Worm (Caenorhabditis elegans) whole organism, young adult: Measurements from ENCODE around the gene F09F7.6.

Experiments
- B0261.1 ChIP-seq: sonication (generic microtip); optimal IDR thresholded peaks from 2 replicates; lab custom pipeline; 2016; ENCODE audit warnings: mild to moderate bottlenecking, missing genetic modification characterization, moderate library complexity, missing compliant biosample characterization
- F22D6.2 ChIP-seq: sonication (generic microtip); optimal IDR thresholded peaks from 2 replicates; lab custom pipeline; 2016; ENCODE audit warnings: mild to moderate bottlenecking, missing genetic modification characterization, missing compliant biosample characterization
- F33H1.4 ChIP-seq: fragments of 200-800 bp; sonication (Bioruptor generic); IDR thresholded peaks from 2 replicates; pipeline ENCODE4 v1.3.6; 2022; ENCODE audit warnings: missing genetic modification reagents, missing genetic modification characterization, missing compliant biosample characterization
- F37B4.10 ChIP-seq: fragments of 200-800 bp; sonication (Bioruptor generic); IDR thresholded peaks from 2 replicates; pipeline ENCODE4 v1.3.6; 2022; ENCODE audit warnings: missing genetic modification characterization, missing compliant biosample characterization
- F49E8.2 ChIP-seq: sonication (generic microtip); optimal IDR thresholded peaks from 3 replicates; lab custom pipeline; 2017; ENCODE audit warnings: missing genetic modification characterization, mild to moderate bottlenecking, missing compliant biosample characterization, antibody characterized with exemption, moderate library complexity; ENCODE audit not compliant: insufficient read depth
- F52B5.7 ChIP-seq: sonication (generic microtip); optimal IDR thresholded peaks from 2 replicates; lab custom pipeline; 2016; ENCODE audit warnings: mild to moderate bottlenecking, missing genetic modification characterization, missing compliant biosample characterization
- F55B11.4 ChIP-seq: sonication (generic microtip); optimal IDR thresholded peaks from 2 replicates; lab custom pipeline; 2016; ENCODE audit warnings: missing compliant biosample characterization, missing genetic modification characterization, borderline replicate concordance; ENCODE audit not compliant: insufficient read depth
- Y53G8AR.9 ChIP-seq: fragments of 200-800 bp; sonication (Bioruptor generic); conservative IDR thresholded peaks from 2 replicates; pipeline ENCODE4 v1.3.6; 2022; ENCODE audit warnings: missing genetic modification reagents, missing genetic modification characterization, missing compliant biosample characterization
- akir-1 ChIP-seq: fragments of 200-800 bp; sonication (Bioruptor generic); optimal IDR thresholded peaks from 2 replicates; lab custom pipeline; 2018; ENCODE audit warnings: mild to moderate bottlenecking, missing genetic modification characterization, moderate library complexity, missing compliant biosample characterization
- atf-7 ChIP-seq: sonication (generic microtip); optimal IDR thresholded peaks from 2 replicates; lab custom pipeline; 2017; ENCODE audit warnings: mild to moderate bottlenecking, missing genetic modification characterization, missing compliant biosample characterization
- cebp-1 ChIP-seq, 2 experiments: fragments of 200-800 bp in 1 of 2; sonication (Bioruptor generic) in 1 of 2; sonication (generic microtip) in 1 of 2; IDR thresholded peaks in 1 of 2; optimal IDR thresholded peaks in 1 of 2; 2 replicates each; pipeline versions ENCODE4 v1.3.6 to Lab custom; 2017 to 2022; ENCODE audit warnings: missing compliant biosample characterization in 2 of 2, missing genetic modification characterization in 2 of 2, mild to moderate bottlenecking in 1 of 2, missing genetic modification reagents in 1 of 2, moderate library complexity in 1 of 2
- ceh-27 ChIP-seq: fragments of 200-800 bp; sonication (Bioruptor generic); optimal IDR thresholded peaks from 2 replicates; lab custom pipeline; 2018; ENCODE audit warnings: mild to moderate bottlenecking, missing genetic modification characterization, moderate library complexity, missing compliant biosample characterization
- dox-1 ChIP-seq: fragments of 200-800 bp; sonication (Bioruptor generic); IDR thresholded peaks from 2 replicates; pipeline ENCODE4 v1.3.6; 2022; ENCODE audit warnings: missing genetic modification reagents, missing genetic modification characterization, missing compliant biosample characterization
- dpff-1 ChIP-seq: sonication (generic microtip); optimal IDR thresholded peaks from 2 replicates; lab custom pipeline; 2017; ENCODE audit warnings: mild to moderate bottlenecking, missing genetic modification characterization, missing compliant biosample characterization
- him-1 ChIP-seq: sonication (generic microtip); optimal IDR thresholded peaks from 2 replicates; lab custom pipeline; 2016; ENCODE audit warnings: missing genotype, missing genetic modification reagents, missing genetic modification characterization, missing compliant biosample characterization
- hlh-26 ChIP-seq: fragments of 200-800 bp; sonication (Bioruptor generic); conservative IDR thresholded peaks from 2 replicates; pipeline ENCODE4 v1.3.6; 2022; ENCODE audit warnings: missing genetic modification reagents, missing genetic modification characterization, missing compliant biosample characterization
- hmg-1.2 ChIP-seq: fragments of 200-800 bp; sonication (Bioruptor generic); IDR thresholded peaks from 2 replicates; pipeline ENCODE4 v1.3.6; 2022; ENCODE audit warnings: missing genetic modification reagents, missing genetic modification characterization, missing compliant biosample characterization
- hrde-1 ChIP-seq: sonication (generic microtip); optimal IDR thresholded peaks from 2 replicates; lab custom pipeline; 2016; ENCODE audit warnings: missing genetic modification characterization, mild to moderate bottlenecking, missing compliant biosample characterization, moderate library complexity, missing genotype, missing genetic modification reagents, borderline replicate concordance
- lag-1 ChIP-seq: fragments of 200-800 bp; sonication (Bioruptor generic); IDR thresholded peaks from 2 replicates; pipeline ENCODE4 v1.3.6; 2022; ENCODE audit warnings: missing genetic modification reagents, missing genetic modification characterization, missing compliant biosample characterization
- lir-1 ChIP-seq: fragments of 200-800 bp; sonication (Bioruptor generic); conservative IDR thresholded peaks from 2 replicates; pipeline ENCODE4 v1.3.6; 2022; ENCODE audit warnings: missing genetic modification reagents, missing genetic modification characterization, missing compliant biosample characterization
- lsl-1 ChIP-seq: fragments of 200-800 bp; sonication (Bioruptor generic); optimal IDR thresholded peaks from 2 replicates; lab custom pipeline; 2018; ENCODE audit warnings: mild to moderate bottlenecking, missing genetic modification characterization, moderate library complexity, missing compliant biosample characterization
- madf-3 ChIP-seq: fragments of 200-800 bp; sonication (Bioruptor generic); IDR thresholded peaks from 2 replicates; pipeline ENCODE4 v1.3.6; 2022; ENCODE audit warnings: missing genetic modification reagents, missing genetic modification characterization, missing compliant biosample characterization
- mcd-1 ChIP-seq: fragments of 200-800 bp; sonication (Bioruptor generic); IDR thresholded peaks from 2 replicates; pipeline ENCODE4 v1.3.6; 2022; ENCODE audit warnings: missing genetic modification reagents, missing genetic modification characterization, missing compliant biosample characterization
- mel-28 ChIP-seq: sonication (generic microtip); optimal IDR thresholded peaks from 2 replicates; lab custom pipeline; 2016; ENCODE audit warnings: borderline replicate concordance, mild to moderate bottlenecking, missing genetic modification characterization, missing compliant biosample characterization
- pbrm-1 ChIP-seq: fragments of 200-800 bp; sonication (Bioruptor generic); IDR thresholded peaks from 2 replicates; pipeline ENCODE4 v1.3.6; 2022; ENCODE audit warnings: missing genetic modification reagents, missing genetic modification characterization, missing compliant biosample characterization
- pha-4 ChIP-seq: fragments of 150-350 bp; sonication (generic microtip); optimal IDR thresholded peaks from 2 replicates; lab custom pipeline; 2014; ENCODE audit warnings: missing biosample characterization, missing genetic modification reagents, missing genetic modification characterization
- rcor-1 ChIP-seq: fragments of 200-800 bp; sonication (Bioruptor generic); IDR thresholded peaks from 2 replicates; pipeline ENCODE4 v1.3.6; 2022; ENCODE audit warnings: missing genetic modification reagents, missing genetic modification characterization, missing compliant biosample characterization
- rpc-1 ChIP-seq, 2 experiments: fragments of 150-350 bp in 1 of 2; sonication (generic microtip) in 1 of 2; optimal IDR thresholded peaks; 2 replicates each; lab custom pipeline; 2014 to 2018; ENCODE audit warnings: missing biosample characterization in 1 of 2, missing genetic modification characterization in 1 of 2, missing genetic modification reagents in 1 of 2, missing genotype in 1 of 2
- sdz-38 ChIP-seq: sonication (generic microtip); optimal IDR thresholded peaks from 2 replicates; lab custom pipeline; 2016; ENCODE audit warnings: missing genotype, missing genetic modification characterization, missing compliant biosample characterization
- unc-130 ChIP-seq: sonication (generic microtip); optimal IDR thresholded peaks from 2 replicates; lab custom pipeline; 2016; ENCODE audit warnings: missing genetic modification reagents, missing genetic modification characterization, missing compliant biosample characterization
- unc-62 ChIP-seq: fragments of 150-350 bp; optimal IDR thresholded peaks from 2 replicates; lab custom pipeline; 2014; ENCODE audit warnings: missing biosample characterization, missing genetic modification reagents, missing genetic modification characterization
- zfh-2 ChIP-seq: fragments of 200-800 bp; sonication (Bioruptor generic); conservative IDR thresholded peaks from 2 replicates; pipeline ENCODE4 v1.3.6; 2022; ENCODE audit warnings: missing genetic modification reagents, missing genetic modification characterization, missing compliant biosample characterization
- zim-3 ChIP-seq: sonication (generic microtip); optimal IDR thresholded peaks from 2 replicates; lab custom pipeline; 2017; ENCODE audit warnings: mild to moderate bottlenecking, missing genetic modification characterization, moderate library complexity, missing compliant biosample characterization
- ztf-18 ChIP-seq: sonication (generic microtip); optimal IDR thresholded peaks from 2 replicates; lab custom pipeline; 2016; ENCODE audit warnings: missing genotype, mild to moderate bottlenecking, missing genetic modification characterization, missing compliant biosample characterization
- ztf-28 ChIP-seq: fragments of 200-800 bp; sonication (Bioruptor generic); IDR thresholded peaks from 2 replicates; pipeline ENCODE4 v1.3.6; 2022; ENCODE audit warnings: missing genetic modification reagents, missing genetic modification characterization, missing compliant biosample characterization

F09F7.6 gene

ce11 chrIII:5566496-5566895, 14.6 kb upstream of the F09F7.6 start:
- no peak for TF ChIP-seq B0261.1
- no peak for TF ChIP-seq dox-1 (GFP tag; lab: Robert Waterston, UW)
- TF ChIP-seq, all 124 proteins: peak for 0

ce11 chrIII:5565699-5566098, 13.8 kb upstream of the F09F7.6 start:
- TF ChIP-seq lir-1 (GFP tag; lab: Robert Waterston, UW) (no peak), ceh-27 (GFP tag; lab: Kevin White, UChicago) (peak; percentile 2)
- TF ChIP-seq, all 124 proteins: peak for 1

DNA sequence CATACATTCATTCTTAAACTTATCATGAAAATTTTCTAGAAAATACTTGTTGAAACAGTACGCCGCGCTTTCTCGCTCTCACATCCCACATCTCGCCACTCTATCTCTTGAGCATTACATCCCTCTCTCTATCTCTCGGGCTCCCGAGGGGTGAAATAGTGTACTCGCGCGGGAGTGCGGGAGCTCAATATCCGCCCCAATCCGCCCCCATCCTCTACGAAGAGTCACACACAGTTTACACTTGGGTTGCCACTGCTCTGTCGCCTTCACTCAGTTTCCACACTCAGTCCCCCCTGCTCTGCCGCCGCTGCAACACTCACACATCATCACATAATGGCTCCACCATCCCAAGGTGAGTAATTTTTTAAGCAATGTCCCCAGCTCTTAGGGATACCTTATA, 12.9 kb upstream of the F09F7.6 start, which contains the start of gene mlc-3:
mlc-3 (plus strand) TSS at position 227 of the 400 bp plus-strand sequence.
- TF ChIP-seq sdz-38 (tag; lab: Kevin White, UChicago), result no peak
- TF ChIP-seq hrde-1 (tag; lab: Kevin White, UChicago), result no peak
- no peak for TF ChIP-seq hmg-1.2 (GFP tag; lab: Robert Waterston, UW)
- no peak for TF ChIP-seq pbrm-1 (GFP tag; lab: Robert Waterston, UW)
- TF ChIP-seq mel-28 (tag; lab: Kevin White, UChicago), result no peak
- TF ChIP-seq ztf-28 (GFP tag; lab: Robert Waterston, UW), result 0 out of 2 replicates have a peak, but pooled peaks have one; percentile 69
- no peak for TF ChIP-seq madf-3 (GFP tag; lab: Robert Waterston, UW)
- TF ChIP-seq rpc-1 (optimal IDR thresholded peaks at IDR 0.05; lab: Kevin White, UChicago), result no peak
- TF ChIP-seq rpc-1 (tag; optimal IDR thresholded peaks at IDR 0.05; lab: Kevin White, UChicago), result no peak
- TF ChIP-seq F22D6.2 (tag; lab: Kevin White, UChicago), result no peak
- 0 out of 2 replicates have a peak, but pooled peaks have one; percentile 46 for TF ChIP-seq Y53G8AR.9 (GFP tag; lab: Robert Waterston, UW)
- peak; percentile 47 for TF ChIP-seq him-1 (tag; lab: Kevin White, UChicago)
- no peak for TF ChIP-seq lsl-1 (GFP tag; lab: Kevin White, UChicago)
- TF ChIP-seq F49E8.2 (tag; lab: Kevin White, UChicago), result no peak
- no peak for TF ChIP-seq unc-130 (GFP tag; lab: Kevin White, UChicago)
- TF ChIP-seq rcor-1 (GFP tag; lab: Robert Waterston, UW), result no peak
- TF ChIP-seq F55B11.4 (tag; lab: Kevin White, UChicago), result no peak
- TF ChIP-seq atf-7 (tag; lab: Kevin White, UChicago), result no peak
- no peak for TF ChIP-seq akir-1 (GFP tag; lab: Kevin White, UChicago)
- no peak for TF ChIP-seq hlh-26 (GFP tag; lab: Robert Waterston, UW)
- TF ChIP-seq dpff-1 (tag; lab: Kevin White, UChicago), result no peak
- TF ChIP-seq unc-62, result no peak
- TF ChIP-seq F37B4.10 (GFP tag; lab: Robert Waterston, UW), result no peak
- TF ChIP-seq lag-1 (GFP tag; lab: Robert Waterston, UW), result no peak
- no peak for TF ChIP-seq cebp-1 (GFP tag; IDR thresholded peaks at IDR 0.05; lab: Robert Waterston, UW)
- TF ChIP-seq cebp-1 (tag; optimal IDR thresholded peaks at IDR 0.05; lab: Kevin White, UChicago), result peak; percentile 15
- TF ChIP-seq pha-4, result no peak
- peak; percentile 64 for TF ChIP-seq zfh-2 (GFP tag; lab: Robert Waterston, UW)

DNA sequence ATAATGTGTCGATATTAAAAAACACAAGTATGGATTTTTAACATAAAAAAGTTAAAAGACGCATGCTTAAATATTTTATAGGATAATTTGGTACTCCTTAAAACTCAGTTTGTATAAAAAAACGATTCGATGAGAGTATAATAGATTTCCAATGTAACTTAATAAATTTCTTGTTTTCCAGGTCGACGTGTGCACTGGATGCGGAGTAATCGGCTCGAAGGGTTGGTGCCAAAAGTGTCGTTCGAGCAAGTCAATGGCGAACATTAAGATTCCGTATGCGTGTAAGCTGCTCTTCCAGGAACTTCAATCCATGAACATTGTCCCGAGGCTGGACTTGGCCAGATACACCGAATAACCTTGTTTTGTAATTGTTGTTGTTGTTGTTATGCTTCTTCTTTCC, 12.4 kb upstream of the F09F7.6 start:
- no peak for TF ChIP-seq ztf-18 (tag; lab: Kevin White, UChicago)
- TF ChIP-seq zim-3, result no peak
- TF ChIP-seq F52B5.7, result no peak
- no peak for TF ChIP-seq mcd-1 (GFP tag; lab: Robert Waterston, UW)
- TF ChIP-seq F33H1.4, result no peak
